Worm (Caenorhabditis elegans): Measurements from ENCODE around the gene srh-82.

Gene srh-82

DNA sequence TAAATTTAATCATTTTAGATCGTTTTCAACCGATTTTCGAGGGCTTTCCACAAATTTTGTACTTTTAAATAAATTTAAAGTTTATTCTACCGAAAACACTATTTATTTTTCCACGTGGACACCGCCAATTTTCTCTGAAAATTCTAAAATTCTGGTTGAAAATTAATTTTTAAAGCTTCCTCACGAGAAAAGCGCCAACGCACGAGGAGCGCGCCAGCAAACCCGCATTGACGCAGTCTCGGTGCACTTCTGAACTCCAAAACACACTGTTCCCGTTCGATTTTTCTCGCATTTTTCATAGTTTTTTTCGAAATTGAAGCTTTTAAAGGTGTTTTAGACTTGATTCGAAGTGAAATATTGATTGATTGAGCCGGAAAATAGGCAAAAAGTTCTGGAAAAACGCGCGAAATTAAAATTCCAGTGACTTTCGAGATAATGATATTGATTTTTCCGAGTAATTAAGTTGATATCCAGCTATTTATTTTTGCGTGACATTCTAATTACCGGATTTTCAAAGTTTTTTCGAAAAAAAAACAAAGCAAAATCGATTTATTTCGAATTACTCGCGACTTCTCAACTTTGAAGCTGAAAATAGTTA lies 32.1 kb downstream of the srh-82 start, which contains the start of gene cul-3 (continued):
- TF ChIP-seq chd-7 (tag; optimal IDR thresholded peaks at IDR 0.05) (no peak), fkh-3 (tag; optimal IDR thresholded peaks at IDR 0.05) (no peak), mes-4 (tag; optimal IDR thresholded peaks at IDR 0.05) (no peak), unc-130 (GFP tag; optimal IDR thresholded peaks at IDR 0.05) (no peak), mel-28 (tag; optimal IDR thresholded peaks at IDR 0.05; ENCODE audit: borderline replicate concordance) (no peak), die-1 (tag; optimal IDR thresholded peaks at IDR 0.05) (no peak), ztf-18 (tag; optimal IDR thresholded peaks at IDR 0.05) (peak; percentile 93), F37B4.10 (GFP tag; IDR thresholded peaks at IDR 0.05) (no peak), B0019.2 (GFP tag; conservative IDR thresholded peaks at IDR 0.05) (no peak), xnd-1 (tag; optimal IDR thresholded peaks at IDR 0.05) (no peak), dox-1 (GFP tag; IDR thresholded peaks at IDR 0.05) (no peak), ztf-6 (GFP tag; IDR thresholded peaks at IDR 0.05) (no peak), madf-8 (GFP tag; conservative IDR thresholded peaks at IDR 0.05) (no peak; the same call in 1 of the 2 replicates), ceh-91 (GFP tag; IDR thresholded peaks at IDR 0.05) (no peak), nhr-90 (tag; optimal IDR thresholded peaks at IDR 0.05) (no peak), mxl-1 (tag; optimal IDR thresholded peaks at IDR 0.05) (no peak), ztf-25 (GFP tag; IDR thresholded peaks at IDR 0.05) (no peak), Y79H2A.3 (GFP tag; conservative IDR thresholded peaks at IDR 0.05) (no peak), athp-1 (tag; optimal IDR thresholded peaks at IDR 0.05) (no peak), akir-1 (GFP tag; optimal IDR thresholded peaks at IDR 0.05) (no peak), pha-4 (tag; optimal IDR thresholded peaks at IDR 0.05) (no peak), attf-3 (GFP tag; conservative IDR thresholded peaks at IDR 0.05) (no peak), nhr-27 (tag; optimal IDR thresholded peaks at IDR 0.05) (no peak), ceh-79 (tag; optimal IDR thresholded peaks at IDR 0.05) (no peak), F10E7.11 (tag; optimal IDR thresholded peaks at IDR 0.05) (no peak), nhr-179 (tag; optimal IDR thresholded peaks at IDR 0.05) (no peak), let-607 (tag; optimal IDR thresholded peaks at IDR 0.05) (no peak), cebp-1 (GFP tag; IDR thresholded peaks at IDR 0.05) (no peak), cebp-1 (tag; optimal IDR thresholded peaks at IDR 0.05) (peak; percentile 49), nhr-120 (GFP tag; IDR thresholded peaks at IDR 0.05) (no peak), mcd-1 (GFP tag; IDR thresholded peaks at IDR 0.05) (peak; percentile 77), unc-62 (GFP tag; optimal IDR thresholded peaks at IDR 0.05) (no peak), madf-6 (GFP tag; IDR thresholded peaks at IDR 0.05) (no peak; the same call in 1 of the 2 replicates), ceh-27 (GFP tag; optimal IDR thresholded peaks at IDR 0.05) (no peak), F57A8.1 (GFP tag; optimal IDR thresholded peaks at IDR 0.05) (no peak), hmg-1.2 (GFP tag; IDR thresholded peaks at IDR 0.05) (0 out of 2 replicates have a peak, but pooled peaks have one; percentile 11), snpc-1.3 (tag; optimal IDR thresholded peaks at IDR 0.05; ENCODE audit: insufficient read depth) (no peak), lin-40 (tag; optimal IDR thresholded peaks at IDR 0.05) (peak; percentile 77), somi-1 (GFP tag; optimal IDR thresholded peaks at IDR 0.05) (no peak), rcor-1 (GFP tag; IDR thresholded peaks at IDR 0.05) (peak; percentile 10; the same call in 1 of the 2 replicates), lir-1 (GFP tag; conservative IDR thresholded peaks at IDR 0.05) (no peak), snpc-3.4 (tag; optimal IDR thresholded peaks at IDR 0.05) (peak; percentile 22), let-526 (GFP tag; IDR thresholded peaks at IDR 0.05) (no peak), him-1 (tag; optimal IDR thresholded peaks at IDR 0.05) (peak; percentile 74), Y53F4B.3 (GFP tag; IDR thresholded peaks at IDR 0.05) (no peak), F49E8.2 (tag; optimal IDR thresholded peaks at IDR 0.05; ENCODE audit: insufficient read depth) (peak; percentile 16), lin-54 (GFP tag; optimal IDR thresholded peaks at IDR 0.05) (peak; percentile 56), rec-8 (tag; optimal IDR thresholded peaks at IDR 0.05) (no peak)

Data from whole organism, young adult.